Worm (Caenorhabditis elegans) whole organism, midembryonic: ENCODE data around the gene str-45.

Experiments
- T22C8.4 ChIP-seq: fragments of 200-800 bp; sonication (Bioruptor generic); IDR thresholded peaks from 2 replicates; pipeline ENCODE4 v1.3.6; 2022; ENCODE audit warnings: missing genetic modification characterization, missing compliant biosample characterization
- cog-1 ChIP-seq: sonication (generic microtip); optimal IDR thresholded peaks from 2 replicates; lab custom pipeline; 2016; ENCODE audit warnings: missing genetic modification characterization, missing compliant biosample characterization
- flt-1 ChIP-seq: fragments of 200-800 bp; sonication (Bioruptor generic); IDR thresholded peaks from 2 replicates; pipeline ENCODE4 v1.3.6; 2022; ENCODE audit warnings: missing genetic modification characterization, missing compliant biosample characterization
- klf-2 ChIP-seq: fragments of 200-800 bp; sonication (Bioruptor generic); conservative IDR thresholded peaks from 2 replicates; pipeline ENCODE4 v1.3.6; 2022; ENCODE audit warnings: missing genetic modification reagents, missing genetic modification characterization, missing compliant biosample characterization
- med-1 ChIP-seq: sonication (generic microtip); optimal IDR thresholded peaks from 2 replicates; lab custom pipeline; 2017; ENCODE audit warnings: missing genetic modification characterization, mild to moderate bottlenecking, missing compliant biosample characterization, antibody characterized with exemption, missing genetic modification reagents; ENCODE audit not compliant: insufficient read depth
- ref-1 ChIP-seq: fragments of 200-800 bp; sonication (Bioruptor generic); conservative IDR thresholded peaks from 2 replicates; pipeline ENCODE4 v1.3.6; 2022; ENCODE audit warnings: missing genetic modification reagents, missing genetic modification characterization, missing compliant biosample characterization
- tab-1 ChIP-seq: fragments of 200-800 bp; sonication (Bioruptor generic); IDR thresholded peaks from 2 replicates; pipeline ENCODE4 v1.3.6; 2022; ENCODE audit warnings: missing genetic modification characterization, missing compliant biosample characterization
- ztf-23 ChIP-seq: fragments of 200-800 bp; sonication (Bioruptor generic); IDR thresholded peaks from 2 replicates; pipeline ENCODE4 v1.3.6; 2022; ENCODE audit warnings: missing genetic modification reagents, missing genetic modification characterization, missing compliant biosample characterization
- ztf-29 ChIP-seq: fragments of 200-800 bp; sonication (Bioruptor generic); IDR thresholded peaks from 2 replicates; pipeline ENCODE4 v1.3.6; 2022; ENCODE audit warnings: missing genetic modification reagents, missing genetic modification characterization, missing compliant biosample characterization

str-45 gene

ce11 chrV:15184097-15185040 is 25.6 kb downstream of the str-45 start, which contains the start of gene Y75B12B.1:
Gene Y75B12B.1, plus strand, starts transcription at chrV:15184699.
- TF ChIP-seq cog-1 (no peak), T22C8.4 (GFP tag; lab: Robert Waterston, UW) (no peak), ztf-23 (GFP tag; lab: Robert Waterston, UW) (no peak), med-1 (GFP tag; lab: Kevin White, UChicago) (no peak), tab-1 (no peak), klf-2 (GFP tag; lab: Robert Waterston, UW) (no peak), ref-1 (GFP tag; lab: Robert Waterston, UW) (no peak), flt-1 (no peak), ztf-29 (GFP tag; lab: Robert Waterston, UW) (no peak)

ce11 chrV:15186259-15186927 is 27.6 kb downstream of the str-45 start, which contains the start of gene Y75B12B.3:
Gene Y75B12B.3, minus strand, starts transcription at chrV:15186279.
- no peak for TF ChIP-seq ztf-29 (GFP tag; lab: Robert Waterston, UW)
- no peak for TF ChIP-seq ztf-23 (GFP tag; lab: Robert Waterston, UW)
- no peak for TF ChIP-seq med-1 (GFP tag; lab: Kevin White, UChicago)
- no peak for TF ChIP-seq cog-1
- no peak for TF ChIP-seq flt-1
- no peak for TF ChIP-seq klf-2 (GFP tag; lab: Robert Waterston, UW)
- no peak for TF ChIP-seq ref-1 (GFP tag; lab: Robert Waterston, UW)
- TF ChIP-seq tab-1: no peak
- TF ChIP-seq T22C8.4 (GFP tag; lab: Robert Waterston, UW): no peak

ce11 chrV:15187083-15188057 is 28.6 kb downstream of the str-45 start, which contains the start of the genes cyn-7 and bath-36:
Gene cyn-7, minus strand, starts transcription at chrV:15187378.
Gene bath-36, plus strand, starts transcription at chrV:15187888.
- TF ChIP-seq ztf-23 (GFP tag; lab: Robert Waterston, UW) (no peak), ref-1 (GFP tag; lab: Robert Waterston, UW) (no peak), flt-1 (peak; percentile 24; the same call in 1 of the 2 replicates)

- TF ChIP-seq tab-1 (no peak), flt-1 (no peak), klf-2 (GFP tag; lab: Robert Waterston, UW) (no peak), ref-1 (GFP tag; lab: Robert Waterston, UW) (no peak), T22C8.4 (GFP tag; lab: Robert Waterston, UW) (no peak), ztf-29 (GFP tag; lab: Robert Waterston, UW) (no peak), med-1 (GFP tag; lab: Kevin White, UChicago) (no peak), cog-1 (no peak), ztf-23 (GFP tag; lab: Robert Waterston, UW) (no peak)
These were observed 30.8 kb downstream of the str-45 start, which contains the start of gene cyn-3 for ce11 chrV:15189567-15189966. Gene cyn-3, plus strand, starts transcription at chrV:15189927.

- peak; percentile 86 for TF ChIP-seq ztf-29 (GFP tag; lab: Robert Waterston, UW)
- peak; percentile 78 for TF ChIP-seq ref-1 (GFP tag; lab: Robert Waterston, UW)
- TF ChIP-seq flt-1: peak; percentile 96
- peak; percentile 51 for TF ChIP-seq med-1 (GFP tag; lab: Kevin White, UChicago)
- peak; percentile 89 for TF ChIP-seq T22C8.4 (GFP tag; lab: Robert Waterston, UW)
- peak; percentile 76 for TF ChIP-seq cog-1
- TF ChIP-seq ztf-23 (GFP tag; lab: Robert Waterston, UW): peak; percentile 88
- TF ChIP-seq tab-1: peak; percentile 95
- peak; percentile 80 for TF ChIP-seq klf-2 (GFP tag; lab: Robert Waterston, UW)
These were observed 32.1 kb downstream of the str-45 start, which contains the start of gene Y75B12B.11 for ce11 chrV:15190903-15191302. Gene Y75B12B.11, plus strand, starts transcription at chrV:15191296.

ce11 chrV:15191971-15192370 is 33.2 kb downstream of the str-45 start:
- no peak for TF ChIP-seq ref-1 (GFP tag; lab: Robert Waterston, UW)
- no peak for TF ChIP-seq ztf-23 (GFP tag; lab: Robert Waterston, UW)
- no peak for TF ChIP-seq klf-2 (GFP tag; lab: Robert Waterston, UW)
- TF ChIP-seq ztf-29 (GFP tag; lab: Robert Waterston, UW): no peak
- no peak for TF ChIP-seq T22C8.4 (GFP tag; lab: Robert Waterston, UW)
- TF ChIP-seq cog-1: no peak
- TF ChIP-seq tab-1: no peak
- no peak for TF ChIP-seq flt-1

ce11 chrV:15192377-15192776 is 33.6 kb downstream of the str-45 start, which contains the start of gene plc-2:
Gene plc-2, plus strand, starts transcription at chrV:15192572.
- no peak for TF ChIP-seq ref-1 (GFP tag; lab: Robert Waterston, UW)

ce11 chrV:15193909-15194308 is 35.1 kb downstream of the str-45 start, which contains the start of gene Y75B12B.13:
Gene Y75B12B.13, minus strand, starts transcription at chrV:15194009.
- TF ChIP-seq flt-1 (no peak), med-1 (GFP tag; lab: Kevin White, UChicago) (no peak), ref-1 (GFP tag; lab: Robert Waterston, UW) (no peak), tab-1 (no peak), ztf-23 (GFP tag; lab: Robert Waterston, UW) (no peak), klf-2 (GFP tag; lab: Robert Waterston, UW) (no peak), cog-1 (no peak)
